Worm (Caenorhabditis elegans): Measurements from ENCODE around the gene F43D2.3.

The F43D2.3 gene

ce11 chrV:14625662-14626061 lies 6.0 kb upstream of the F43D2.3 start:
- TF ChIP-seq ceh-18 (tag; optimal IDR thresholded peaks at IDR 0.05) = peak; percentile 16
- no peak for TF ChIP-seq ceh-14 (tag; optimal IDR thresholded peaks at IDR 0.05)
- TF ChIP-seq pha-2 (tag; optimal IDR thresholded peaks at IDR 0.05) = no peak
- peak; percentile 85 for TF ChIP-seq unc-55 (GFP tag; optimal IDR thresholded peaks at IDR 0.05)
- peak; percentile 34 for TF ChIP-seq rnt-1 (tag; optimal IDR thresholded peaks at IDR 0.05)

- no peak for TF ChIP-seq ceh-34 (tag; optimal IDR thresholded peaks at IDR 0.05)
- no peak for TF ChIP-seq sox-2 (GFP tag; IDR thresholded peaks at IDR 0.05)
These were observed 1.6 kb downstream of the F43D2.3 start for ce11 chrV:14633319-14633718.

ce11 chrV:14635119-14635518 lies 3.4 kb downstream of the F43D2.3 start, which contains the start of gene F43D2.6:
Gene F43D2.6 (minus strand): TSS chrV:14635180.
- TF ChIP-seq ceh-24 (tag; optimal IDR thresholded peaks at IDR 0.05) (no peak), K09A11.1 (tag; optimal IDR thresholded peaks at IDR 0.05; ENCODE audit: insufficient read depth) (no peak), ceh-2 (tag; optimal IDR thresholded peaks at IDR 0.05) (no peak), dve-1 (tag; optimal IDR thresholded peaks at IDR 0.05) (no peak), K02D7.2 (tag; optimal IDR thresholded peaks at IDR 0.05) (no peak), ets-4 (tag; optimal IDR thresholded peaks at IDR 0.05) (no peak), che-1 (tag; optimal IDR thresholded peaks at IDR 0.05) (no peak), ama-1 (optimal IDR thresholded peaks at IDR 0.05) (no peak), ceh-34 (tag; optimal IDR thresholded peaks at IDR 0.05) (no peak), hlh-8 (tag; optimal IDR thresholded peaks at IDR 0.05) (no peak), fkh-6 (tag; optimal IDR thresholded peaks at IDR 0.05) (no peak), pros-1 (tag; optimal IDR thresholded peaks at IDR 0.05) (no peak), fkh-10 (GFP tag; optimal IDR thresholded peaks at IDR 0.05) (no peak), unc-42 (tag; optimal IDR thresholded peaks at IDR 0.05) (no peak)

ce11 chrV:14638075-14638474 lies 6.4 kb downstream of the F43D2.3 start:
- TF ChIP-seq ztf-16 (tag; optimal IDR thresholded peaks at IDR 0.05) = no peak

- TF ChIP-seq ceh-6 (GFP tag; optimal IDR thresholded peaks at IDR 0.05) (no peak), hlh-30 (tag; optimal IDR thresholded peaks at IDR 0.05; ENCODE audit: insufficient read depth) (no peak), Y22D7AL.16 (tag; optimal IDR thresholded peaks at IDR 0.05) (no peak)
These were observed 8.4 kb downstream of the F43D2.3 start, which contains the start of gene F43D2.7 for ce11 chrV:14640071-14640470. Gene F43D2.7 (minus strand): TSS chrV:14640171.

ce11 chrV:14640769-14641168 lies 9.1 kb downstream of the F43D2.3 start, which contains the start of gene C54G10.1:
Gene C54G10.1 (plus strand): TSS chrV:14641101.
- TF ChIP-seq elt-4 (tag; optimal IDR thresholded peaks at IDR 0.05) (no peak), ceh-24 (tag; optimal IDR thresholded peaks at IDR 0.05) (no peak), pqm-1 (tag; optimal IDR thresholded peaks at IDR 0.05) (no peak), unc-42 (tag; optimal IDR thresholded peaks at IDR 0.05) (no peak), madf-2 (tag; optimal IDR thresholded peaks at IDR 0.05) (no peak), hlh-8 (tag; optimal IDR thresholded peaks at IDR 0.05) (no peak), ceh-48 (tag; optimal IDR thresholded peaks at IDR 0.05) (no peak), npax-4 (tag; optimal IDR thresholded peaks at IDR 0.05) (no peak), nhr-232 (tag; optimal IDR thresholded peaks at IDR 0.05) (no peak), lim-6 (tag; optimal IDR thresholded peaks at IDR 0.05) (no peak), pax-1 (tag; optimal IDR thresholded peaks at IDR 0.05) (no peak), ceh-19 (GFP tag; optimal IDR thresholded peaks at IDR 0.05) (no peak), C08G9.2 (tag; optimal IDR thresholded peaks at IDR 0.05) (no peak), elt-2 (tag; optimal IDR thresholded peaks at IDR 0.05) (no peak), hlh-30 (tag; optimal IDR thresholded peaks at IDR 0.05; ENCODE audit: insufficient read depth) (no peak), sdc-2 (tag; optimal IDR thresholded peaks at IDR 0.05) (no peak), unc-55 (GFP tag; optimal IDR thresholded peaks at IDR 0.05) (no peak), ets-4 (tag; optimal IDR thresholded peaks at IDR 0.05) (no peak), ceh-31 (tag; optimal IDR thresholded peaks at IDR 0.05) (no peak), sox-2 (GFP tag; IDR thresholded peaks at IDR 0.05) (no peak)

Data from whole organism, late embryonic.